Fruit fly (Drosophila melanogaster) whole organism, pupa: Measurements from ENCODE around the gene Asator.

Source experiments
- CG10348 ChIP-seq: fragments of 200-800 bp; sonication (Bioruptor generic); IDR thresholded peaks from 2 replicates; pipeline ENCODE4 v1.3.6; 2022; ENCODE audit warnings: missing biosample characterization, missing genetic modification characterization
- CG12605 ChIP-seq: fragments of 200-800 bp; sonication (Bioruptor generic); IDR thresholded peaks from 2 replicates; pipeline ENCODE4 v1.3.6; 2022; ENCODE audit warnings: missing biosample characterization, missing genetic modification characterization
- CG13204 ChIP-seq: fragments of 200-800 bp; sonication (Bioruptor generic); optimal IDR thresholded peaks from 2 replicates; lab custom pipeline; 2018; ENCODE audit warnings: missing biosample characterization, mild to moderate bottlenecking, missing genetic modification characterization, moderate library complexity
- CG14655 ChIP-seq: fragments of 200-800 bp; sonication (Bioruptor generic); optimal IDR thresholded peaks from 3 replicates; lab custom pipeline; 2017; ENCODE audit warnings: mild to moderate bottlenecking, missing biosample characterization, missing genetic modification reagents, missing genetic modification characterization
- CG15710 ChIP-seq: fragments of 200-800 bp; sonication (Bioruptor generic); optimal IDR thresholded peaks from 2 replicates; lab custom pipeline; 2018; ENCODE audit warnings: missing biosample characterization, mild to moderate bottlenecking, missing genetic modification characterization, moderate library complexity
- CG17806 ChIP-seq: fragments of 200-800 bp; sonication (Bioruptor generic); optimal IDR thresholded peaks from 2 replicates; lab custom pipeline; 2018; ENCODE audit warnings: missing biosample characterization, mild to moderate bottlenecking, missing genetic modification characterization, moderate library complexity
- CG32121 ChIP-seq: fragments of 200-800 bp; sonication (Bioruptor generic); IDR thresholded peaks from 2 replicates; pipeline ENCODE4 v1.3.6; 2022; ENCODE audit warnings: missing biosample characterization, missing genetic modification characterization
- CG34367 ChIP-seq: fragments of 200-800 bp; sonication (Bioruptor generic); optimal IDR thresholded peaks from 2 replicates; lab custom pipeline; 2018; ENCODE audit warnings: missing biosample characterization, mild to moderate bottlenecking, missing genetic modification characterization
- CG4496 ChIP-seq: fragments of 200-800 bp; sonication (Bioruptor generic); IDR thresholded peaks from 3 replicates; pipeline ENCODE4 v1.3.6; 2022; ENCODE audit warnings: missing biosample characterization, missing genetic modification characterization
- CG8159 ChIP-seq: fragments of 200-800 bp; sonication (Bioruptor generic); optimal IDR thresholded peaks from 3 replicates; lab custom pipeline; 2018; ENCODE audit warnings: missing biosample characterization, mild to moderate bottlenecking, missing genetic modification characterization, moderate library complexity
- CG8301 ChIP-seq: fragments of 200-800 bp; sonication (Bioruptor generic); optimal IDR thresholded peaks from 2 replicates; lab custom pipeline; 2018; ENCODE audit warnings: missing biosample characterization, mild to moderate bottlenecking, missing genetic modification characterization
- CG9948 ChIP-seq: fragments of 200-800 bp; sonication (Bioruptor generic); optimal IDR thresholded peaks from 2 replicates; lab custom pipeline; 2018; ENCODE audit warnings: missing biosample characterization, mild to moderate bottlenecking, missing genetic modification characterization, moderate library complexity
- D1 ChIP-seq: fragments of 200-800 bp; sonication (Bioruptor generic); optimal IDR thresholded peaks from 2 replicates; lab custom pipeline; 2018; ENCODE audit warnings: missing biosample characterization, mild to moderate bottlenecking, missing genetic modification characterization, moderate library complexity
- EcR ChIP-seq: fragments of 200-800 bp; sonication (Bioruptor generic); optimal IDR thresholded peaks from 3 replicates; lab custom pipeline; 2019; ENCODE audit warnings: missing biosample characterization, missing genetic modification characterization, mild to moderate bottlenecking, moderate library complexity, missing genetic modification reagents
- Ets98B ChIP-seq: fragments of 200-800 bp; sonication (Bioruptor generic); IDR thresholded peaks from 2 replicates; pipeline ENCODE4 v1.3.6; 2022; ENCODE audit warnings: missing biosample characterization, missing genetic modification characterization
- Pif1A ChIP-seq: fragments of 200-800 bp; sonication (Bioruptor generic); optimal IDR thresholded peaks from 3 replicates; lab custom pipeline; 2016; ENCODE audit warnings: missing biosample characterization, missing genetic modification characterization
- Pif1B ChIP-seq: fragments of 200-800 bp; sonication (Bioruptor generic); optimal IDR thresholded peaks from 3 replicates; lab custom pipeline; 2016; ENCODE audit warnings: missing biosample characterization, missing genetic modification characterization
- Snoo ChIP-seq: fragments of 200-800 bp; sonication (Bioruptor generic); optimal IDR thresholded peaks from 3 replicates; lab custom pipeline; 2017; ENCODE audit warnings: missing biosample characterization, mild to moderate bottlenecking, missing genetic modification characterization, inconsistent platforms
- fd96Ca ChIP-seq: fragments of 200-800 bp; sonication (Bioruptor generic); IDR thresholded peaks from 3 replicates; pipeline ENCODE4 v1.3.6; 2022; ENCODE audit warnings: missing biosample characterization, missing genetic modification characterization
- gl ChIP-seq: fragments of 200-800 bp; sonication (Bioruptor generic); optimal IDR thresholded peaks from 2 replicates; lab custom pipeline; 2018; ENCODE audit warnings: missing biosample characterization, mild to moderate bottlenecking, missing genetic modification characterization
- rn ChIP-seq: fragments of 200-800 bp; sonication (Bioruptor generic); IDR thresholded peaks from 2 replicates; pipeline ENCODE4 v1.3.6; 2022; ENCODE audit warnings: missing biosample characterization, missing genetic modification characterization

Asator gene

dm6 chr4:497724-498123 lies 8.9 kb upstream of the Asator start:
- TF ChIP-seq Snoo (tag; lab: Kevin White, UChicago) (peak; percentile 21), CG17806 (tag; lab: Kevin White, UChicago) (no peak), CG4496 (GFP tag; lab: Robert Waterston, UW) (no peak)

DNA sequence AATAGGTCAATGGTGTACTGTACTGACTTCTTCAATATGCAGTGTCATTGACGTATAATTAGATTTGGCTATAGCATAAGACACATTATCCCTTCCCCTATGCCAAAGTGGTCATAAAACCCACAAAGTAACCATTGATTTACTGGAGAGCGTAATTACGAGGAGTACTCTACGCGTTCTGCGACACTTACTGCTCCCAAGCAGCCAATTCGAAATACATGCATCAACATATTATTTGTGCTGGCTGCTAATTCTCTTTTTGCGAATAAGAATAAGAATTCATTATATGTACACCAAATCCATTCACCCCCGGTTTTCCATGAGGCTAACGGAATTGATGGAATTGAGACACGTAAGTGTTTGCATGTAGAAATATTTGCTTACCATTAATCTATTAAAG lies 3.8 kb upstream of the Asator start:
- TF ChIP-seq fd96Ca (GFP tag; lab: Robert Waterston, UW) (no peak), Snoo (tag; lab: Kevin White, UChicago) (no peak)

DNA sequence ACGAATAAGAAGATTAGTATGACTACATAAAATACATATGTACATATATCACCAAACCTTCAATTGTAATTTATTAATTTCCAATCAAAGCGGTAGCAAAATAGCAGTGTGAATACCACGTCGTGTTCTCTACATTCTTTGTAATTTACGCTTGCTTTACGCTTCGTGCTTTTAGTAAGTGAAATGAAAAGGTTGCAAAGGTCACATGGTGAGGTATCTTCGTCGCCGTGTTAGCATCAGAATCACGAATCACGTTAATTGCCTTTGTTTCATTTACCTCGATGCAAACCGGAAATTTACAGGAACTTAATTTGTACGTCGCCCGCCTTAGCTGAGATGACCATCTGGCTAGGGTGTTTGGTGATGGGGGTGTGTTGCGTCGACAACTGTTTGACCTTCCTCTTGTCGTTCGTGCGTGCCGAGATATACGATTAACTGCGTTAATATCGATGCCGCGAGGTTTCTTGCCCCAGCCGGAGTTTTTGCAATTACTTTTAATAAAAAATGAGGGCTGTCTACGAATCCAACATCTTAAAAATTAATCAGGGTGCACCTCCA lies 2.0 kb upstream of the Asator start:
- no peak for TF ChIP-seq EcR (GFP tag; lab: Kevin White, UChicago)
- no peak for TF ChIP-seq Pif1A (GFP tag; lab: Kevin White, UChicago)
- no peak for TF ChIP-seq CG8159 (tag; lab: Kevin White, UChicago)
- no peak for TF ChIP-seq CG15710 (tag; lab: Kevin White, UChicago)
- no peak for TF ChIP-seq rn
- no peak for TF ChIP-seq fd96Ca (GFP tag; lab: Robert Waterston, UW)
- TF ChIP-seq CG32121: no peak
- TF ChIP-seq CG10348 (GFP tag; lab: Robert Waterston, UW): no peak
- TF ChIP-seq CG17806 (tag; lab: Kevin White, UChicago): no peak
- TF ChIP-seq gl: no peak
- no peak for TF ChIP-seq Pif1B (GFP tag; lab: Kevin White, UChicago)
- TF ChIP-seq CG13204: no peak
- no peak for TF ChIP-seq CG9948 (tag; lab: Kevin White, UChicago)
- TF ChIP-seq CG34367 (tag; lab: Kevin White, UChicago): no peak

DNA sequence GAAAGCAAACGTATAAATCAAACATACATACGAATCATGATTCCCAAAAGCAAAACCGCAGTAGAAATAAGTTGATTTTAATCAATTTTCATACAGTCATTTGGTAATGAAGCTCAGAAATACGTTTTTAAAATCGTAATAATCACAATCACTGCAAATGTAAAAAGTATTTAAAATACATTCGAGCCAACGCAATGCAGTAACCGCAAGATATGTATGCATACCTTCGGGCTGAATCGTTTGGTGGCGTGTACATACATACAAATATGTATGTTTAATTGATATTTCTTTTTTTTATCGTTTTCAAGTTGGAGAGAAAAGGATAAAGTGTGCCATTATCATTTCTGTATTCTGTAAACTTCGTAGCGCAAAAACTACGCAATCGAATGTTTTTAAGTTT lies 1.3 kb upstream of the Asator start:
- TF ChIP-seq CG8301 (tag; lab: Kevin White, UChicago) (no peak), D1 (tag; lab: Kevin White, UChicago) (peak; percentile 47)

dm6 chr4:489561-489881 lies 727 bp upstream of the Asator start:
- TF ChIP-seq D1 (tag; lab: Kevin White, UChicago) (no peak), fd96Ca (GFP tag; lab: Robert Waterston, UW) (no peak), CG9948 (tag; lab: Kevin White, UChicago) (no peak), CG15710 (tag; lab: Kevin White, UChicago) (no peak), CG32121 (no peak), CG4496 (GFP tag; lab: Robert Waterston, UW) (no peak), Snoo (tag; lab: Kevin White, UChicago) (no peak), gl (no peak), EcR (GFP tag; lab: Kevin White, UChicago) (no peak), Pif1B (GFP tag; lab: Kevin White, UChicago) (no peak), CG13204 (no peak), rn (no peak), CG10348 (GFP tag; lab: Robert Waterston, UW) (no peak), Ets98B (GFP tag; lab: Robert Waterston, UW) (no peak)

- TF ChIP-seq CG9948 (tag; lab: Kevin White, UChicago): no peak
- no peak for TF ChIP-seq rn
Measured at dm6 chr4:487480-487879, 1.3 kb downstream of the Asator start.

DNA sequence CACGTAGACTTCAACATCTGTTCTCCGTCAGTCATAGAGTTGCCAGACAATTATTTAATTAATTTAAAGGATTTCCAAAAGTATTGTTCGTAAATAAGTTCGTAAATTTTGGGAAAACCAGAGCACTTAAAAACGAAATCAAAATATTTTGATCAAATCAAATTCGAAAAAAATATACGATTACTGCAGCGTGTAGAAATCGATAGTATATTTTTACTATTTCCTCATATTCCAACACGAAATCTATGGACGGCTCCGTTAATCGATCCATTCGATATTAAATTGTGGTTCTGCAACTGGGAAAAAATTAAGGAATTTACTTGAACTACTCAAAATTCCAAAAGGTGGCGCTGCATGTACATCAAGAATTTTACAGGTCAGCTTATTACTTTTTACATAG lies 2.4 kb downstream of the Asator start:
- TF ChIP-seq Pif1A (GFP tag; lab: Kevin White, UChicago) (peak; percentile 9), fd96Ca (GFP tag; lab: Robert Waterston, UW) (no peak), CG8159 (tag; lab: Kevin White, UChicago) (no peak), CG32121 (no peak), Ets98B (GFP tag; lab: Robert Waterston, UW) (no peak), Pif1B (GFP tag; lab: Kevin White, UChicago) (no peak), CG15710 (tag; lab: Kevin White, UChicago) (peak; percentile 23), CG10348 (GFP tag; lab: Robert Waterston, UW) (no peak), gl (no peak), CG17806 (tag; lab: Kevin White, UChicago) (peak; percentile 5), CG4496 (GFP tag; lab: Robert Waterston, UW) (no peak), EcR (GFP tag; lab: Kevin White, UChicago) (no peak), rn (no peak), CG34367 (tag; lab: Kevin White, UChicago) (no peak), CG14655 (peak; percentile 4), CG8301 (tag; lab: Kevin White, UChicago) (peak; percentile 3), CG12605 (GFP tag; lab: Robert Waterston, UW) (no peak), D1 (tag; lab: Kevin White, UChicago) (peak; percentile 50), CG9948 (tag; lab: Kevin White, UChicago) (no peak), Snoo (tag; lab: Kevin White, UChicago) (peak; percentile 24), CG13204 (no peak)
